Worm (Caenorhabditis elegans): ENCODE data around the gene ZK896.5.

- TF ChIP-seq nhr-237 (tag; optimal IDR thresholded peaks at IDR 0.05) = no peak
- TF ChIP-seq unc-39 (tag; optimal IDR thresholded peaks at IDR 0.05) = no peak
- no peak for TF ChIP-seq pha-4 (tag; optimal IDR thresholded peaks at IDR 0.05)
- TF ChIP-seq elt-2 (tag; optimal IDR thresholded peaks at IDR 0.05) = no peak
- TF ChIP-seq nhr-11 (tag; optimal IDR thresholded peaks at IDR 0.05) = no peak
- no peak for TF ChIP-seq pqm-1 (tag; optimal IDR thresholded peaks at IDR 0.05)
- no peak for TF ChIP-seq lin-15B (tag; optimal IDR thresholded peaks at IDR 0.05)
- TF ChIP-seq ztf-11 (tag; optimal IDR thresholded peaks at IDR 0.05) = no peak
- no peak for TF ChIP-seq nhr-25 (tag; optimal IDR thresholded peaks at IDR 0.05)
These were observed 43.2 kb downstream of the ZK896.5 start, which contains the start of gene M02B1.3 for ce11 chrIV:12836208-12836607.

Measured in whole organism, L3 larva.